Fruit fly (Drosophila melanogaster): ENCODE results near the gene CG4572.
A peak's percentile ranks its signal among the peaks of the same experiment; 100 is the strongest.

Gene CG4572

dm6 chr3R:19860996-19861719, 3.0 kb downstream of the CG4572 start, which contains the start of the genes Ire1 and Mrm2 (continued):
- no peak for TF ChIP-seq prd (optimal IDR thresholded peaks at IDR 0.05)
- TF ChIP-seq prd (GFP tag; IDR thresholded peaks at IDR 0.05) = peak; percentile 88
- TF ChIP-seq sna (GFP tag; IDR thresholded peaks at IDR 0.05; ENCODE audit: partially characterized antibody) = 0 out of 2 replicates have a peak, but pooled peaks have one; percentile 65
- peak; percentile 59 for TF ChIP-seq amos (GFP tag; IDR thresholded peaks at IDR 0.05; ENCODE audit: partially characterized antibody)
- TF ChIP-seq CG6654 (GFP tag; optimal IDR thresholded peaks at IDR 0.05) = peak; percentile 8
- TF ChIP-seq zf30C (GFP tag; optimal IDR thresholded peaks at IDR 0.05) = no peak
- peak; percentile 38 for TF ChIP-seq CG10147 (GFP tag; optimal IDR thresholded peaks at IDR 0.05)
- TF ChIP-seq Side (GFP tag; optimal IDR thresholded peaks at IDR 0.05) = peak; percentile 82
- peak; percentile 53; the same call in 1 of the 2 replicates for TF ChIP-seq hbn (GFP tag; IDR thresholded peaks at IDR 0.05; ENCODE audit: partially characterized antibody)
- peak; percentile 47; the same call in 1 of the 2 replicates for TF ChIP-seq peb (GFP tag; IDR thresholded peaks at IDR 0.05)
- no peak; the same call in 2 of the 3 replicates for TF ChIP-seq CG7963 (GFP tag; IDR thresholded peaks at IDR 0.05; ENCODE audit: partially characterized antibody)
- no peak for TF ChIP-seq CG10565 (GFP tag; optimal IDR thresholded peaks at IDR 0.05)
- peak; percentile 85 for TF ChIP-seq sisA (GFP tag; IDR thresholded peaks at IDR 0.05)
- peak; percentile 29 for TF ChIP-seq Deaf1 (tag; optimal IDR thresholded peaks at IDR 0.05)
- peak in 2 of 3 experiments; percentile 79 to 100 for TF ChIP-seq lola (GFP tag; optimal IDR thresholded peaks at IDR 0.05)
- peak; percentile 70 for TF ChIP-seq Fer3 (tag; optimal IDR thresholded peaks at IDR 0.05)
- TF ChIP-seq hkb (optimal IDR thresholded peaks at IDR 0.05) = peak; percentile 91
- no peak for TF ChIP-seq hkb (GFP tag; IDR thresholded peaks at IDR 0.05)
- TF ChIP-seq Oli (tag; optimal IDR thresholded peaks at IDR 0.05) = peak; percentile 63
- TF ChIP-seq Bdp1 (GFP tag; optimal IDR thresholded peaks at IDR 0.05) = peak; percentile 75
- no peak for TF ChIP-seq TFAM (GFP tag; optimal IDR thresholded peaks at IDR 0.05)
- peak; percentile 60 for TF ChIP-seq CG5245 (GFP tag; optimal IDR thresholded peaks at IDR 0.05)
- no peak for TF ChIP-seq usp (GFP tag; optimal IDR thresholded peaks at IDR 0.05)
- TF ChIP-seq CG4360 (GFP tag; IDR thresholded peaks at IDR 0.05) = 0 out of 2 replicates have a peak, but pooled peaks have one; percentile 22
- peak; percentile 84 for TF ChIP-seq Rx (GFP tag; IDR thresholded peaks at IDR 0.05)
- no peak for TF ChIP-seq stc (GFP tag; IDR thresholded peaks at IDR 0.05)
- TF ChIP-seq CG43689 (GFP tag; IDR thresholded peaks at IDR 0.05) = no peak
- TF ChIP-seq abd-A (tag; optimal IDR thresholded peaks at IDR 0.05) = no peak
- peak; percentile 96 for TF ChIP-seq row (GFP tag; IDR thresholded peaks at IDR 0.05)
- peak; percentile 59; the same call in 1 of the 3 replicates for TF ChIP-seq ase (GFP tag; IDR thresholded peaks at IDR 0.05)
- TF ChIP-seq CG11398 (GFP tag; optimal IDR thresholded peaks at IDR 0.05) = peak; percentile 69
- peak; percentile 92 for TF ChIP-seq stwl (tag; optimal IDR thresholded peaks at IDR 0.05)
- no peak for TF ChIP-seq Doc2 (GFP tag; IDR thresholded peaks at IDR 0.05)
- TF ChIP-seq br (optimal IDR thresholded peaks at IDR 0.05) = no peak
- peak; percentile 78 for TF ChIP-seq CG8924 (tag; optimal IDR thresholded peaks at IDR 0.05)
- peak; percentile 95 for TF ChIP-seq pzg (GFP tag; optimal IDR thresholded peaks at IDR 0.05)
- TF ChIP-seq grn (GFP tag; optimal IDR thresholded peaks at IDR 0.05) = peak; percentile 53
- TF ChIP-seq vvl (GFP tag; IDR thresholded peaks at IDR 0.05) = peak; percentile 89
- TF ChIP-seq Optix (GFP tag; IDR thresholded peaks at IDR 0.05) = peak; percentile 71
- TF ChIP-seq CG12071 (GFP tag; optimal IDR thresholded peaks at IDR 0.05) = no peak
- TF ChIP-seq CG10543 (GFP tag; optimal IDR thresholded peaks at IDR 0.05) = peak; percentile 66
- peak; percentile 39 for TF ChIP-seq Dp (GFP tag; optimal IDR thresholded peaks at IDR 0.05)
- no peak for TF ChIP-seq ftz-f1 (GFP tag; optimal IDR thresholded peaks at IDR 0.05)
- TF ChIP-seq Atf3 (GFP tag; optimal IDR thresholded peaks at IDR 0.05) = peak; percentile 83
- TF ChIP-seq crol (GFP tag; IDR thresholded peaks at IDR 0.05) = peak; percentile 92
- TF ChIP-seq CG15696 (tag; optimal IDR thresholded peaks at IDR 0.05) = peak; percentile 79
- TF ChIP-seq ap (GFP tag; IDR thresholded peaks at IDR 0.05) = peak; percentile 52; the same call in 1 of the 2 replicates
- peak; percentile 77; the same call in 1 of the 2 replicates for TF ChIP-seq CG16779 (GFP tag; IDR thresholded peaks at IDR 0.05)
- TF ChIP-seq CG6791 (GFP tag; IDR thresholded peaks at IDR 0.05; ENCODE audit: partially characterized antibody) = peak; percentile 74; the same call in 2 of the 3 replicates
- no peak for TF ChIP-seq jigr1 (GFP tag; IDR thresholded peaks at IDR 0.05)
